Worm (Caenorhabditis elegans) whole organism, L1 larva: ENCODE measurements around the gene sel-11.

Source experiments
- C04F5.9 ChIP-seq: sonication (generic microtip); optimal IDR thresholded peaks from 2 replicates; lab custom pipeline; 2016; ENCODE audit warnings: missing genetic modification characterization, missing compliant biosample characterization
- C16A3.4 ChIP-seq: fragments of 150-350 bp; optimal IDR thresholded peaks from 2 replicates; lab custom pipeline; 2014; ENCODE audit warnings: missing biosample characterization, missing genetic modification characterization
- C34B4.2 ChIP-seq: sonication (generic microtip); optimal IDR thresholded peaks from 2 replicates; lab custom pipeline; 2017; ENCODE audit warnings: mild to moderate bottlenecking, missing genetic modification characterization, missing compliant biosample characterization
- F16B12.6 ChIP-seq: fragments of 150-350 bp; optimal IDR thresholded peaks from 2 replicates; lab custom pipeline; 2014; ENCODE audit warnings: missing biosample characterization, missing genetic modification characterization
- Y116A8C.19 ChIP-seq: sonication (generic microtip); optimal IDR thresholded peaks from 2 replicates; lab custom pipeline; 2016; ENCODE audit warnings: missing compliant biosample characterization, missing genetic modification characterization, borderline replicate concordance
- alr-1 ChIP-seq: fragments of 200-800 bp; sonication (Bioruptor generic); optimal IDR thresholded peaks from 2 replicates; lab custom pipeline; 2018; ENCODE audit warnings: borderline replicate concordance, mild to moderate bottlenecking, missing genetic modification characterization, missing compliant biosample characterization
- aly-2 ChIP-seq: fragments of 150-350 bp; optimal IDR thresholded peaks from 2 replicates; lab custom pipeline; 2014; ENCODE audit warnings: missing biosample characterization, missing genetic modification characterization
- ama-1 ChIP-seq: fragments of 150-350 bp; optimal IDR thresholded peaks from 2 replicates; lab custom pipeline; 2014
- ceh-63 ChIP-seq: fragments of 200-800 bp; sonication (Bioruptor generic); optimal IDR thresholded peaks from 2 replicates; lab custom pipeline; 2018; ENCODE audit warnings: mild to moderate bottlenecking, missing genetic modification characterization, missing compliant biosample characterization
- ceh-82 ChIP-seq, 3 experiments: fragments of 150-350 bp in 1 of 3; sonication (generic microtip) in 2 of 3; optimal IDR thresholded peaks; 2 replicates each; lab custom pipeline; 2014 to 2017; ENCODE audit warnings: missing biosample characterization in 3 of 3, missing genetic modification characterization in 3 of 3
- ceh-90 ChIP-seq: sonication (generic microtip); optimal IDR thresholded peaks from 2 replicates; lab custom pipeline; 2016; ENCODE audit warnings: missing genetic modification characterization, missing compliant biosample characterization
- dpl-1 ChIP-seq, 3 experiments: fragments of 150-350 bp in 2 of 3; sonication (generic microtip) in 1 of 3; optimal IDR thresholded peaks; 2 replicates each; lab custom pipeline; 2014 to 2017; ENCODE audit warnings: missing biosample characterization in 3 of 3, missing genetic modification characterization in 3 of 3, missing genetic modification reagents in 3 of 3
- efl-1 ChIP-seq, 4 experiments: fragments of 150-350 bp; optimal IDR thresholded peaks in 3 of 4; peaks in 1 of 4; 1 replicate in 1 of 4; 2 replicates in 3 of 4; lab custom pipeline; 2014; ENCODE audit warnings: missing biosample characterization in 2 of 4, missing genetic modification characterization in 2 of 4, missing genetic modification reagents in 2 of 4
- efl-3 ChIP-seq: fragments of 200-800 bp; sonication (Bioruptor generic); optimal IDR thresholded peaks from 2 replicates; lab custom pipeline; 2018; ENCODE audit warnings: mild to moderate bottlenecking, missing genetic modification characterization, missing compliant biosample characterization
- egl-27 ChIP-seq, 2 experiments: fragments of 150-350 bp in 1 of 2; sonication (generic microtip); optimal IDR thresholded peaks; 3 replicates each; lab custom pipeline; 2017 to 2018; ENCODE audit warnings: missing biosample characterization in 2 of 2, missing genetic modification characterization in 2 of 2, missing genetic modification reagents in 2 of 2
- elt-2 ChIP-seq: sonication (generic microtip); optimal IDR thresholded peaks from 2 replicates; lab custom pipeline; 2016; ENCODE audit warnings: missing genetic modification characterization, mild to moderate bottlenecking, inconsistent platforms, missing compliant biosample characterization, missing genetic modification reagents
- elt-3 ChIP-seq, 6 experiments: fragments of 150-350 bp in 1 of 6; sonication (generic microtip); optimal IDR thresholded peaks; 2 replicates each; lab custom pipeline; 2017 to 2018; ENCODE audit warnings: missing biosample characterization in 6 of 6, missing genetic modification characterization in 6 of 6, inconsistent platforms in 1 of 6
- fkh-10 ChIP-seq: sonication (generic microtip); optimal IDR thresholded peaks from 2 replicates; lab custom pipeline; 2017; ENCODE audit warnings: missing biosample characterization, missing genetic modification reagents, missing genetic modification characterization
- fkh-4 ChIP-seq: sonication (generic microtip); optimal IDR thresholded peaks from 2 replicates; lab custom pipeline; 2016; ENCODE audit warnings: missing compliant biosample characterization, missing genetic modification characterization, borderline replicate concordance
- fkh-8 ChIP-seq: sonication (generic microtip); optimal IDR thresholded peaks from 2 replicates; lab custom pipeline; 2016; ENCODE audit warnings: mild to moderate bottlenecking, missing genetic modification characterization, missing compliant biosample characterization
- fos-1 ChIP-seq: fragments of 150-350 bp; optimal IDR thresholded peaks from 2 replicates; lab custom pipeline; 2014; ENCODE audit warnings: missing biosample characterization, missing genetic modification characterization
- grh-1 ChIP-seq: fragments of 200-800 bp; sonication (Bioruptor generic); IDR thresholded peaks from 2 replicates; pipeline ENCODE4 v1.3.6; 2022; ENCODE audit warnings: missing genetic modification reagents, missing genetic modification characterization, missing compliant biosample characterization
- hlh-4 ChIP-seq: sonication (generic microtip); optimal IDR thresholded peaks from 2 replicates; lab custom pipeline; 2016; ENCODE audit warnings: mild to moderate bottlenecking, missing genetic modification characterization, missing compliant biosample characterization
- hpl-2 ChIP-seq: fragments of 150-350 bp; optimal IDR thresholded peaks from 2 replicates; lab custom pipeline; 2014; ENCODE audit warnings: missing biosample characterization, missing genetic modification reagents, missing genetic modification characterization
- irx-1 ChIP-seq: sonication (generic microtip); optimal IDR thresholded peaks from 2 replicates; lab custom pipeline; 2016; ENCODE audit warnings: missing genetic modification characterization, missing compliant biosample characterization
- isw-1 ChIP-seq: fragments of 200-800 bp; sonication (Bioruptor generic); IDR thresholded peaks from 2 replicates; pipeline ENCODE4 v1.3.6; 2022; ENCODE audit warnings: missing genetic modification characterization, missing compliant biosample characterization
- lin-13 ChIP-seq: fragments of 150-350 bp; optimal IDR thresholded peaks from 2 replicates; lab custom pipeline; 2014; ENCODE audit warnings: missing biosample characterization, missing genetic modification reagents, missing genetic modification characterization
- lin-14 ChIP-seq: fragments of 200-800 bp; sonication (Bioruptor generic); optimal IDR thresholded peaks from 2 replicates; lab custom pipeline; 2018; ENCODE audit warnings: mild to moderate bottlenecking, missing genetic modification characterization, moderate library complexity, missing compliant biosample characterization
- mdl-1 ChIP-seq, 2 experiments: fragments of 150-350 bp; optimal IDR thresholded peaks; 2 replicates each; lab custom pipeline; 2014 to 2017; ENCODE audit warnings: missing biosample characterization in 2 of 2, missing genetic modification characterization in 2 of 2, inconsistent platforms in 1 of 2
- mef-2 ChIP-seq: fragments of 150-350 bp; optimal IDR thresholded peaks from 2 replicates; lab custom pipeline; 2014; ENCODE audit warnings: missing biosample characterization, missing genetic modification characterization
- nhr-11 ChIP-seq: fragments of 150-350 bp; optimal IDR thresholded peaks from 2 replicates; lab custom pipeline; 2014; ENCODE audit warnings: missing biosample characterization, missing genetic modification characterization
- nhr-19 ChIP-seq: fragments of 200-800 bp; sonication (Bioruptor generic); conservative IDR thresholded peaks from 2 replicates; pipeline ENCODE4 v1.3.6; 2022; ENCODE audit warnings: missing genetic modification characterization, missing compliant biosample characterization
- nhr-47 ChIP-seq: sonication (generic microtip); optimal IDR thresholded peaks from 2 replicates; lab custom pipeline; 2016; ENCODE audit warnings: mild to moderate bottlenecking, missing genetic modification characterization, moderate library complexity, missing compliant biosample characterization
- nhr-71 ChIP-seq: sonication (generic microtip); optimal IDR thresholded peaks from 2 replicates; lab custom pipeline; 2016; ENCODE audit warnings: mild to moderate bottlenecking, missing genetic modification characterization, moderate library complexity, missing compliant biosample characterization
- nhr-76 ChIP-seq: sonication (generic microtip); optimal IDR thresholded peaks from 2 replicates; lab custom pipeline; 2017; ENCODE audit warnings: missing biosample characterization, missing genetic modification characterization
- nhr-85 ChIP-seq: sonication (generic microtip); peaks from one replicate; lab custom pipeline; 2016; ENCODE audit warnings: missing genetic modification characterization, inconsistent platforms, missing compliant biosample characterization
- nhr-90 ChIP-seq: sonication (generic microtip); optimal IDR thresholded peaks from 2 replicates; lab custom pipeline; 2016; ENCODE audit warnings: mild to moderate bottlenecking, missing genetic modification characterization, missing compliant biosample characterization; ENCODE audit not compliant: poor library complexity
- pax-3 ChIP-seq: fragments of 200-800 bp; sonication (Bioruptor generic); optimal IDR thresholded peaks from 2 replicates; lab custom pipeline; 2018; ENCODE audit warnings: mild to moderate bottlenecking, missing genetic modification characterization, moderate library complexity, missing compliant biosample characterization
- rnt-1 ChIP-seq: sonication (generic microtip); optimal IDR thresholded peaks from 2 replicates; lab custom pipeline; 2016; ENCODE audit warnings: mild to moderate bottlenecking, missing genetic modification characterization, moderate library complexity, missing compliant biosample characterization
- skn-1 ChIP-seq: fragments of 150-350 bp; optimal IDR thresholded peaks from 2 replicates; lab custom pipeline; 2014; ENCODE audit warnings: missing biosample characterization, missing genetic modification characterization
- snpc-4 ChIP-seq: fragments of 150-350 bp; optimal IDR thresholded peaks from 2 replicates; lab custom pipeline; 2014; ENCODE audit warnings: missing biosample characterization, missing genetic modification characterization
- snu-23 ChIP-seq: sonication (generic microtip); optimal IDR thresholded peaks from 2 replicates; lab custom pipeline; 2016; ENCODE audit warnings: missing genetic modification characterization, missing compliant biosample characterization
- sox-4 ChIP-seq: sonication (generic microtip); optimal IDR thresholded peaks from 2 replicates; lab custom pipeline; 2016; ENCODE audit warnings: missing genetic modification characterization, missing compliant biosample characterization
- sptf-1 ChIP-seq: fragments of 150-350 bp; optimal IDR thresholded peaks from 2 replicates; lab custom pipeline; 2014; ENCODE audit warnings: missing biosample characterization, missing genetic modification characterization
- sup-37 ChIP-seq: fragments of 200-800 bp; sonication (Bioruptor generic); optimal IDR thresholded peaks from 2 replicates; lab custom pipeline; 2018; ENCODE audit warnings: mild to moderate bottlenecking, missing genetic modification characterization, missing compliant biosample characterization
- swsn-7 ChIP-seq: sonication (generic microtip); optimal IDR thresholded peaks from 2 replicates; lab custom pipeline; 2016; ENCODE audit warnings: missing genetic modification characterization, missing compliant biosample characterization
- tlp-1 ChIP-seq: fragments of 150-350 bp; optimal IDR thresholded peaks from 2 replicates; lab custom pipeline; 2014; ENCODE audit warnings: missing biosample characterization, missing genetic modification characterization
- unc-62 ChIP-seq: fragments of 150-350 bp; optimal IDR thresholded peaks from 2 replicates; lab custom pipeline; 2014; ENCODE audit warnings: missing biosample characterization, missing genetic modification reagents, missing genetic modification characterization
- zag-1 ChIP-seq: fragments of 150-350 bp; optimal IDR thresholded peaks from 2 replicates; lab custom pipeline; 2014; ENCODE audit warnings: missing biosample characterization, missing genetic modification characterization
- zip-4 ChIP-seq: fragments of 200-800 bp; sonication (Bioruptor generic); optimal IDR thresholded peaks from 2 replicates; lab custom pipeline; 2018; ENCODE audit warnings: mild to moderate bottlenecking, missing genetic modification characterization, moderate library complexity, missing compliant biosample characterization

sel-11 gene

DNA sequence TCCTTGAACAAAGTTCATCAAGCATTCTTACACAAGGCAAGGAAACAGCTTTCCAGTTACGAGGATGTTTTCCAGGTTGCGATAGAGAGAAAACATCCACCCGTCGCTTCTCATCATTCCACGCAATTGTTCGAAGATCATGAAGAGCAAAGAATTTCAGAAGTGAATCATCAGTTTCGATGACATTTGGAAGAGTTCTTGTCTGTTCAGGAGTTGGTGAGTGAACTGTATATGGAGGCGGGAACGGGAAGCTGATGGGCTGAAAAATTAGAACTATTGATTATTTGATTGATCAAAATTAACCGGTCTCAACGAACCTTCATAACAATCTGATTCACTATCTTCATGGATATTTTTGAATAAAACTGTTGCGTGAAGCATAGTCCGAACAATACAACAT is 35.1 kb upstream of the sel-11 start:
- TF ChIP-seq sptf-1 (tag; lab: Kevin White, UChicago) (no peak), grh-1 (GFP tag; lab: Robert Waterston, UW) (no peak), snu-23 (no peak), efl-1 (optimal IDR thresholded peaks at IDR 0.05; lab: Kevin White, UChicago) (no peak), efl-1 (GFP tag; optimal IDR thresholded peaks at IDR 0.05 in 1 of 2; lab: Kevin White, UChicago) (peak in 1 of 2 experiments; percentile 22), efl-3 (GFP tag; lab: Kevin White, UChicago) (no peak), egl-27 (tag; optimal IDR thresholded peaks at IDR 0.05; lab: Kevin White, UChicago) (no peak), irx-1 (no peak)

DNA sequence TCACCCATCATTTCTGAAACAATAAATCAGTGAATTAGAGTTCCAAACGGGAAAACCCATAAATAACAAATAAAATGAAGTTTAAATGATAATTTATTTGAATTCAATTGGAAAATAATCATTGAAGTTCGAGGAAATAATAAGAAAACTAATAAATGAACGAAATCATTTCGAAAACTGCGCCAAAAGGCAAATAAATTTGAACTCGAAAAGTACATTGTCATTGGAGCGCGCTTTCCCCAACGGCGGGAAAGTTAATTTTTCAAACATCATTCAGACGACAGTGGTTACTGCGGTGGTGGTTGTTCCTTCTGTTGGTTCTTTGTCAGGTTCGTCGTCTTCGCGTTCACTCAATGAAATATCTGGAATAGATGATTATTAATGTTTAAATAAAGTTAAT is 33.7 kb upstream of the sel-11 start, which contains the start of gene npp-22:
npp-22 (minus strand) TSS at position 13 of the 400 bp plus-strand sequence.
- TF ChIP-seq elt-2 (tag; lab: Kevin White, UChicago) = no peak
- peak; percentile 56 for TF ChIP-seq nhr-90 (tag; lab: Kevin White, UChicago)
- TF ChIP-seq nhr-76 (tag; lab: Kevin White, UChicago) = no peak
- TF ChIP-seq pax-3 = no peak
- TF ChIP-seq dpl-1 (GFP tag; optimal IDR thresholded peaks at IDR 0.05; lab: Kevin White, UChicago) = peak; percentile 93 to 95 (median 94)
- TF ChIP-seq sox-4 (tag; lab: Kevin White, UChicago) = no peak
- peak; percentile 73 for TF ChIP-seq skn-1 (tag; lab: Kevin White, UChicago)
- no peak for TF ChIP-seq fos-1 (tag; lab: Kevin White, UChicago)
- TF ChIP-seq lin-14 (GFP tag; lab: Kevin White, UChicago) = peak; percentile 63
- TF ChIP-seq F16B12.6 (tag; lab: Kevin White, UChicago) = peak; percentile 30
- no peak for TF ChIP-seq alr-1 (tag; lab: Kevin White, UChicago)
- TF ChIP-seq nhr-11 = no peak
- TF ChIP-seq isw-1 (GFP tag; lab: Robert Waterston, UW) = peak; percentile 30; the same call in 1 of the 2 replicates
- TF ChIP-seq rnt-1 (tag; lab: Kevin White, UChicago) = peak; percentile 65
- no peak for TF ChIP-seq C04F5.9
- peak; percentile 65 for TF ChIP-seq C16A3.4 (tag; lab: Kevin White, UChicago)
- no peak for TF ChIP-seq lin-13
- TF ChIP-seq hpl-2 (GFP tag; lab: Kevin White, UChicago) = no peak
- TF ChIP-seq aly-2 (tag; lab: Kevin White, UChicago) = no peak
- peak; percentile 17 to 54 (median 32) for TF ChIP-seq ceh-82 (tag; optimal IDR thresholded peaks at IDR 0.05; lab: Kevin White, UChicago)
- TF ChIP-seq ama-1 (lab: Kevin White, UChicago) = no peak
- TF ChIP-seq zip-4 (GFP tag; lab: Kevin White, UChicago) = no peak
- TF ChIP-seq snpc-4 (tag; lab: Kevin White, UChicago) = peak; percentile 36
- TF ChIP-seq zag-1 = no peak
- TF ChIP-seq mef-2 (tag; lab: Kevin White, UChicago) = no peak
- TF ChIP-seq nhr-85 = peak; percentile 65
- TF ChIP-seq snu-23 = peak; percentile 56
- no peak for TF ChIP-seq unc-62
- no peak for TF ChIP-seq fkh-10
- no peak for TF ChIP-seq efl-3 (GFP tag; lab: Kevin White, UChicago)
- TF ChIP-seq egl-27 (tag; optimal IDR thresholded peaks at IDR 0.05; lab: Kevin White, UChicago) = no peak
- TF ChIP-seq tlp-1 (tag; lab: Kevin White, UChicago) = no peak
- TF ChIP-seq ceh-63 (GFP tag; lab: Kevin White, UChicago) = no peak
- TF ChIP-seq C34B4.2 (tag; lab: Kevin White, UChicago) = no peak
- no peak for TF ChIP-seq fkh-4 (tag; lab: Kevin White, UChicago)
- TF ChIP-seq grh-1 (GFP tag; lab: Robert Waterston, UW) = no peak
- TF ChIP-seq swsn-7 (tag; lab: Kevin White, UChicago) = peak; percentile 66
- no peak for TF ChIP-seq fkh-8 (tag; lab: Kevin White, UChicago)
- TF ChIP-seq sup-37 (GFP tag; lab: Kevin White, UChicago) = no peak
- peak; percentile 68 for TF ChIP-seq nhr-47 (tag; lab: Kevin White, UChicago)
- TF ChIP-seq Y116A8C.19 (tag; lab: Kevin White, UChicago) = no peak
- TF ChIP-seq ceh-90 (tag; lab: Kevin White, UChicago) = no peak
- TF ChIP-seq nhr-71 (tag; lab: Kevin White, UChicago) = peak; percentile 72
- no peak for TF ChIP-seq hlh-4 (tag; lab: Kevin White, UChicago)
- peak in 1 of 2 experiments; percentile 30 for TF ChIP-seq mdl-1 (tag; optimal IDR thresholded peaks at IDR 0.05; lab: Kevin White, UChicago)
- peak in 1 of 6 experiments; percentile 49 for TF ChIP-seq elt-3 (tag; optimal IDR thresholded peaks at IDR 0.05; lab: Kevin White, UChicago)
- peak; percentile 68 for TF ChIP-seq nhr-19 (GFP tag; lab: Robert Waterston, UW)
